Worm (Caenorhabditis elegans) whole organism, L1 larva: Measurements from ENCODE around the gene C08B6.6.
A peak's percentile ranks its signal among the peaks of the same experiment; 100 is the strongest.

ENCODE experiments used
- C34B4.2 ChIP-seq: sonication (generic microtip); optimal IDR thresholded peaks from 2 replicates; lab custom pipeline; 2017; ENCODE audit warnings: mild to moderate bottlenecking, missing genetic modification characterization, missing compliant biosample characterization
- Y116A8C.19 ChIP-seq: sonication (generic microtip); optimal IDR thresholded peaks from 2 replicates; lab custom pipeline; 2016; ENCODE audit warnings: missing compliant biosample characterization, missing genetic modification characterization, borderline replicate concordance
- ama-1 ChIP-seq: fragments of 150-350 bp; optimal IDR thresholded peaks from 2 replicates; lab custom pipeline; 2014
- blmp-1 ChIP-seq: fragments of 150-350 bp; optimal IDR thresholded peaks from 2 replicates; lab custom pipeline; 2014; ENCODE audit warnings: missing biosample characterization, missing genetic modification characterization
- efl-1 ChIP-seq, 4 experiments: fragments of 150-350 bp; optimal IDR thresholded peaks in 3 of 4; peaks in 1 of 4; 1 replicate in 1 of 4; 2 replicates in 3 of 4; lab custom pipeline; 2014; ENCODE audit warnings: missing biosample characterization in 2 of 4, missing genetic modification characterization in 2 of 4, missing genetic modification reagents in 2 of 4
- egl-13 ChIP-seq: sonication (generic microtip); optimal IDR thresholded peaks from 2 replicates; lab custom pipeline; 2016; ENCODE audit warnings: missing genotype, missing genetic modification reagents, missing genetic modification characterization, missing compliant biosample characterization
- elt-2 ChIP-seq: sonication (generic microtip); optimal IDR thresholded peaks from 2 replicates; lab custom pipeline; 2016; ENCODE audit warnings: missing genetic modification characterization, mild to moderate bottlenecking, inconsistent platforms, missing compliant biosample characterization, missing genetic modification reagents
- elt-3 ChIP-seq, 6 experiments: fragments of 150-350 bp in 1 of 6; sonication (generic microtip); optimal IDR thresholded peaks; 2 replicates each; lab custom pipeline; 2017 to 2018; ENCODE audit warnings: missing biosample characterization in 6 of 6, missing genetic modification characterization in 6 of 6, inconsistent platforms in 1 of 6
- ets-5 ChIP-seq: fragments of 200-800 bp; sonication (Bioruptor generic); IDR thresholded peaks from 2 replicates; pipeline ENCODE4 v1.3.6; 2022; ENCODE audit warnings: missing genetic modification characterization, missing compliant biosample characterization
- fkh-4 ChIP-seq: sonication (generic microtip); optimal IDR thresholded peaks from 2 replicates; lab custom pipeline; 2016; ENCODE audit warnings: missing compliant biosample characterization, missing genetic modification characterization, borderline replicate concordance
- hlh-17 ChIP-seq: fragments of 200-800 bp; sonication (Bioruptor generic); optimal IDR thresholded peaks from 2 replicates; lab custom pipeline; 2018; ENCODE audit warnings: missing genetic modification characterization, mild to moderate bottlenecking, missing compliant biosample characterization, moderate library complexity, borderline replicate concordance
- lin-13 ChIP-seq: fragments of 150-350 bp; optimal IDR thresholded peaks from 2 replicates; lab custom pipeline; 2014; ENCODE audit warnings: missing biosample characterization, missing genetic modification reagents, missing genetic modification characterization
- lin-15B ChIP-seq: fragments of 150-350 bp; sonication (generic microtip); optimal IDR thresholded peaks from 3 replicates; lab custom pipeline; 2014; ENCODE audit warnings: missing biosample characterization, missing genetic modification characterization
- lir-3 ChIP-seq: sonication (generic microtip); optimal IDR thresholded peaks from 2 replicates; lab custom pipeline; 2016; ENCODE audit warnings: mild to moderate bottlenecking, missing genetic modification characterization, moderate library complexity, missing compliant biosample characterization; ENCODE audit not compliant: poor library complexity
- lsy-2 ChIP-seq, 2 experiments: fragments of 150-350 bp; optimal IDR thresholded peaks; 2 replicates each; lab custom pipeline; 2014; ENCODE audit warnings: missing biosample characterization in 2 of 2, missing genetic modification characterization in 2 of 2
- mab-9 ChIP-seq: fragments of 200-800 bp; sonication (Bioruptor generic); IDR thresholded peaks from 2 replicates; pipeline ENCODE4 v1.3.6; 2022; ENCODE audit warnings: missing genetic modification reagents, missing genetic modification characterization, missing compliant biosample characterization
- nhr-11 ChIP-seq: fragments of 150-350 bp; optimal IDR thresholded peaks from 2 replicates; lab custom pipeline; 2014; ENCODE audit warnings: missing biosample characterization, missing genetic modification characterization
- nhr-12 ChIP-seq: sonication (generic microtip); optimal IDR thresholded peaks from 2 replicates; lab custom pipeline; 2017; ENCODE audit warnings: missing biosample characterization, missing genetic modification characterization
- nhr-19 ChIP-seq: fragments of 200-800 bp; sonication (Bioruptor generic); conservative IDR thresholded peaks from 2 replicates; pipeline ENCODE4 v1.3.6; 2022; ENCODE audit warnings: missing genetic modification characterization, missing compliant biosample characterization
- nhr-20 ChIP-seq: sonication (generic microtip); optimal IDR thresholded peaks from 2 replicates; lab custom pipeline; 2016; ENCODE audit warnings: mild to moderate bottlenecking, missing genetic modification characterization, missing compliant biosample characterization
- nhr-237 ChIP-seq: fragments of 150-350 bp; optimal IDR thresholded peaks from 2 replicates; lab custom pipeline; 2014; ENCODE audit warnings: missing biosample characterization, missing genetic modification characterization
- nhr-71 ChIP-seq: sonication (generic microtip); optimal IDR thresholded peaks from 2 replicates; lab custom pipeline; 2016; ENCODE audit warnings: mild to moderate bottlenecking, missing genetic modification characterization, moderate library complexity, missing compliant biosample characterization
- nhr-77 ChIP-seq: fragments of 150-350 bp; optimal IDR thresholded peaks from 2 replicates; lab custom pipeline; 2014; ENCODE audit warnings: missing biosample characterization, missing genetic modification characterization
- nhr-84 ChIP-seq: sonication (generic microtip); optimal IDR thresholded peaks from 2 replicates; lab custom pipeline; 2017; ENCODE audit warnings: missing biosample characterization, missing genetic modification characterization
- nhr-85 ChIP-seq: sonication (generic microtip); peaks from one replicate; lab custom pipeline; 2016; ENCODE audit warnings: missing genetic modification characterization, inconsistent platforms, missing compliant biosample characterization
- snu-23 ChIP-seq: sonication (generic microtip); optimal IDR thresholded peaks from 2 replicates; lab custom pipeline; 2016; ENCODE audit warnings: missing genetic modification characterization, missing compliant biosample characterization
- sptf-1 ChIP-seq: fragments of 150-350 bp; optimal IDR thresholded peaks from 2 replicates; lab custom pipeline; 2014; ENCODE audit warnings: missing biosample characterization, missing genetic modification characterization
- swsn-7 ChIP-seq: sonication (generic microtip); optimal IDR thresholded peaks from 2 replicates; lab custom pipeline; 2016; ENCODE audit warnings: missing genetic modification characterization, missing compliant biosample characterization
- tlp-1 ChIP-seq: fragments of 150-350 bp; optimal IDR thresholded peaks from 2 replicates; lab custom pipeline; 2014; ENCODE audit warnings: missing biosample characterization, missing genetic modification characterization
- unc-62 ChIP-seq: fragments of 150-350 bp; optimal IDR thresholded peaks from 2 replicates; lab custom pipeline; 2014; ENCODE audit warnings: missing biosample characterization, missing genetic modification reagents, missing genetic modification characterization
- unc-98 ChIP-seq: fragments of 200-800 bp; sonication (Bioruptor generic); IDR thresholded peaks from 2 replicates; pipeline ENCODE4 v1.3.6; 2022; ENCODE audit warnings: missing genetic modification characterization, missing compliant biosample characterization
- ztf-4 ChIP-seq: fragments of 150-350 bp; optimal IDR thresholded peaks from 2 replicates; lab custom pipeline; 2014; ENCODE audit warnings: missing biosample characterization, missing genetic modification characterization

The C08B6.6 gene

ce11 chrV:10120898-10121297 lies 2.5 kb upstream of the C08B6.6 start, which contains the start of gene srxa-18:
Gene srxa-18, minus strand, starts transcription at chrV:10120997.
- TF ChIP-seq Y116A8C.19 (no peak), efl-1 (optimal IDR thresholded peaks at IDR 0.05; lab: Kevin White, UChicago) (no peak), efl-1 (GFP tag; optimal IDR thresholded peaks at IDR 0.05 in 1 of 2; lab: Kevin White, UChicago) (peak in 1 of 2 experiments; percentile 90)

- TF ChIP-seq nhr-20 (tag; lab: Kevin White, UChicago): no peak
- TF ChIP-seq, all 84 proteins: peak for 0
Observed at ce11 chrV:10122670-10123069, 754 bp upstream of the C08B6.6 start, which contains the start of gene srxa-19. Gene srxa-19, minus strand, starts transcription at chrV:10122770.

ce11 chrV:10124799-10125548 lies 1.6 kb downstream of the C08B6.6 start, which contains the start of gene C08B6.10:
Gene C08B6.10, plus strand, starts transcription at chrV:10125498.
- TF ChIP-seq nhr-19 (GFP tag; lab: Robert Waterston, UW): no peak
- TF ChIP-seq elt-2: peak; percentile 34
- TF ChIP-seq blmp-1 (tag; lab: Kevin White, UChicago): peak; percentile 19
- no peak for TF ChIP-seq lin-15B
- TF ChIP-seq swsn-7 (tag; lab: Kevin White, UChicago): no peak
- TF ChIP-seq ztf-4 (tag; lab: Kevin White, UChicago): no peak
- peak in 1 of 6 experiments; percentile 23 for TF ChIP-seq elt-3 (tag; optimal IDR thresholded peaks at IDR 0.05; lab: Kevin White, UChicago)
- TF ChIP-seq, all 84 proteins: peak for 3

ce11 chrV:10130195-10130594 lies 6.8 kb downstream of the C08B6.6 start, which contains the start of gene aos-1:
Gene aos-1, minus strand, starts transcription at chrV:10130295.
- TF ChIP-seq nhr-71 (tag; lab: Kevin White, UChicago) (no peak), nhr-237 (no peak), unc-98 (GFP tag; lab: Robert Waterston, UW) (no peak), ama-1 (no peak), nhr-12 (tag; lab: Kevin White, UChicago) (no peak), nhr-19 (GFP tag; lab: Robert Waterston, UW) (no peak), elt-3 (tag; optimal IDR thresholded peaks at IDR 0.05; lab: Kevin White, UChicago) (no peak), C34B4.2 (tag; lab: Kevin White, UChicago) (no peak), mab-9 (GFP tag; lab: Robert Waterston, UW) (no peak), lir-3 (no peak), lsy-2 (tag; optimal IDR thresholded peaks at IDR 0.05; lab: Kevin White, UChicago) (no peak), swsn-7 (tag; lab: Kevin White, UChicago) (no peak), hlh-17 (no peak), egl-13 (tag; lab: Kevin White, UChicago) (no peak), nhr-84 (tag; lab: Kevin White, UChicago) (no peak)

ce11 chrV:10133277-10133676 lies 9.9 kb downstream of the C08B6.6 start:
- TF ChIP-seq nhr-77: no peak
- TF ChIP-seq unc-62 (GFP tag; lab: Kevin White, UChicago): no peak
- no peak for TF ChIP-seq nhr-85 (tag; lab: Kevin White, UChicago)
- no peak for TF ChIP-seq lin-13 (GFP tag; lab: Kevin White, UChicago)
- no peak for TF ChIP-seq ets-5 (GFP tag; lab: Robert Waterston, UW)
- no peak for TF ChIP-seq tlp-1 (tag; lab: Kevin White, UChicago)
- TF ChIP-seq nhr-11: no peak
- TF ChIP-seq elt-2: no peak
- TF ChIP-seq mab-9 (GFP tag; lab: Robert Waterston, UW): no peak
- no peak for TF ChIP-seq unc-98 (GFP tag; lab: Robert Waterston, UW)
- TF ChIP-seq fkh-4 (tag; lab: Kevin White, UChicago): no peak
- no peak for TF ChIP-seq sptf-1 (tag; lab: Kevin White, UChicago)
- TF ChIP-seq lin-15B: no peak
- TF ChIP-seq egl-13 (tag; lab: Kevin White, UChicago): no peak
- TF ChIP-seq snu-23 (GFP tag; lab: Kevin White, UChicago): no peak
- no peak for TF ChIP-seq lir-3
